Worm (Caenorhabditis elegans): ENCODE measurements around the gene F11E6.9.

ce11 chrIV:17432223-17432826, 42.8 kb downstream of the F11E6.9 start:
- no peak for TF ChIP-seq dve-1 (tag; optimal IDR thresholded peaks at IDR 0.05)
- no peak for TF ChIP-seq nhr-11 (tag; optimal IDR thresholded peaks at IDR 0.05)
- TF ChIP-seq ceh-24 (tag; optimal IDR thresholded peaks at IDR 0.05): no peak
- TF ChIP-seq elt-2 (tag; optimal IDR thresholded peaks at IDR 0.05): peak; percentile 10
- TF ChIP-seq sox-2 (GFP tag; IDR thresholded peaks at IDR 0.05): no peak
- no peak for TF ChIP-seq hlh-13 (GFP tag; optimal IDR thresholded peaks at IDR 0.05)
- TF ChIP-seq pag-3 (tag; optimal IDR thresholded peaks at IDR 0.05; ENCODE audit: borderline replicate concordance): no peak
- no peak for TF ChIP-seq nfya-1 (tag; optimal IDR thresholded peaks at IDR 0.05)
- no peak for TF ChIP-seq unc-86 (tag; optimal IDR thresholded peaks at IDR 0.05)
